Worm (Caenorhabditis elegans) whole organism, L4/young adult: ENCODE data around the gene srsx-8.

Experiments used
- W03F9.2 ChIP-seq: fragments of 150-350 bp; optimal IDR thresholded peaks from 2 replicates; lab custom pipeline; 2014; ENCODE audit warnings: missing biosample characterization, missing genetic modification characterization
- dao-5 ChIP-seq: sonication (generic microtip); optimal IDR thresholded peaks from 2 replicates; lab custom pipeline; 2016; ENCODE audit warnings: missing genotype, missing genetic modification characterization, moderate library complexity, missing compliant biosample characterization
- him-1 ChIP-seq: sonication (generic microtip); optimal IDR thresholded peaks from 2 replicates; lab custom pipeline; 2016; ENCODE audit warnings: missing genotype, missing genetic modification reagents, missing genetic modification characterization, missing compliant biosample characterization

The srsx-8 gene

DNA sequence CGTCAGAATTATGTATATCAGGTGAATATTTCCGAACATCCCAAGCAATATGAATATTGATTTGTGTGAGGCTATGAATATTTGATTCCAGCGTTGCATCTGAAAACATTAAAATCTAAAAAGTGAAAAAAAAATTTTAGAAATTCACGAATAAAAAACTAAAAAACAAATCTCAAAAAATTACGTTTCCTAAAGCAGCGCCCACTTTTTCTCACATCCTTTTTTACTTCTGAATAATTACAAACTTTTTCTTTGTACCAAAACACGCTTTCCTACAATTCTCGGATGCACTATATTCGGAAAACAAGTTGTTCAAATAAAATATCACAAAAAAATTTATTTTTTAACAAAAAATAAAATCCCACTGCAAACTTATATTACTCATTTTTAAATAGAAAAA lies at the start of gene srsx-8:
TSS of gene srsx-8 (minus strand) at position 101 of the 400 bp plus-strand sequence.
- TF ChIP-seq dao-5 (tag; lab: Kevin White, UChicago) (no peak), W03F9.2 (tag; lab: Kevin White, UChicago) (no peak), him-1 (tag; lab: Kevin White, UChicago) (no peak)

DNA sequence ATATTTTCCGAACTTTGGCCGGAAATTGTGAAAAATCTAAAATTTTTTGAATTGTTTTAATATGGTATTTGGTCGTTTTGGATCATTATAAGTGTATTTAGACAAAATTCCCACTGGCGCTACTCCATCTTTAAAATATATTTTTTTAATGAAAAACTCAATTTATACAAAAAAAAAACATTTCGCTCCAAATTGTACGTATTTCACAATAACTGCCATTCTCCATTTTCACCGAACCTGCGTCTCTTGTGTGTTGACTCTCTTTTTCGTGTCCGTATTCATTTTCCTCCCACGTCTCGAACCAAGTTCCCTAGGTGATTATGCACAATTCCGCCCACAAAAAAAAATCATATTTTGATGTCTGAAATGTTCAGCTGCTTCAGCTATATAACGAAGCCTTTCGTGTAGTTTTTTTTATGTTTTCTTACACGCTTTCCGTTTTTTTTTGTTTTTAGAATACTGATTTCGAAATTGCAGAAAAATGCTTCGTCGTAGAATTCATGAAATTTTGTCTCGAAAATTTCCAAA lies 47.7 kb upstream of the srsx-8 start, which contains the start of gene F16B4.2:
TSS of gene F16B4.2 (plus strand) at position 478 of the 528 bp plus-strand sequence.
- TF ChIP-seq him-1 (tag; lab: Kevin White, UChicago) (no peak), dao-5 (tag; lab: Kevin White, UChicago) (no peak)

DNA sequence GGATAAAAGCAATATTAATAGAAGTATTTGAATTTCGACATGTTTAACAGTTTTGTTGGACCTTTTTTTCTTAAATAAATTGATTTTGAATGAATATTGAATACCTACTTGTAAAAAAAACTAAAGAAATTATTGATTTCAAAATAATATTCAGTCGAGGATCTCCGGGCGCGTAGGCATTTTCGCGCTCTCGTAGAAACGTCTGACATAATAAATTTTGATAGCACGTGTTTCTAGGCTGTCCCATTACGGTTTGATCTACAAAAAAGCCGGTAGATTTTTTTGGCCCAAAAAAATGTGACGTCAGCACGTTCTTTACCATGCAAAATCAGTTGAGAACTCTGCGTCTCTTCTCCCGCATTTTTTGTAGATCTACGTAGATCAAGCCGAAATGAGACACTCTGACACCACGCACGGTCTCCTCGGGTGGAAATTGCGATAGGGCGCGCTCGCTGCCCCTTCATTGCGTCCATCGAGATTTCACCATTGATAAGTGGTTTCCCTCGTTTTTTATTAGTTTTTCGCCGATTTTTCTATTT lies 41.7 kb upstream of the srsx-8 start:
- TF ChIP-seq dao-5 (tag; lab: Kevin White, UChicago) = no peak
- TF ChIP-seq W03F9.2 (tag; lab: Kevin White, UChicago) = no peak
- no peak for TF ChIP-seq him-1 (tag; lab: Kevin White, UChicago)

DNA sequence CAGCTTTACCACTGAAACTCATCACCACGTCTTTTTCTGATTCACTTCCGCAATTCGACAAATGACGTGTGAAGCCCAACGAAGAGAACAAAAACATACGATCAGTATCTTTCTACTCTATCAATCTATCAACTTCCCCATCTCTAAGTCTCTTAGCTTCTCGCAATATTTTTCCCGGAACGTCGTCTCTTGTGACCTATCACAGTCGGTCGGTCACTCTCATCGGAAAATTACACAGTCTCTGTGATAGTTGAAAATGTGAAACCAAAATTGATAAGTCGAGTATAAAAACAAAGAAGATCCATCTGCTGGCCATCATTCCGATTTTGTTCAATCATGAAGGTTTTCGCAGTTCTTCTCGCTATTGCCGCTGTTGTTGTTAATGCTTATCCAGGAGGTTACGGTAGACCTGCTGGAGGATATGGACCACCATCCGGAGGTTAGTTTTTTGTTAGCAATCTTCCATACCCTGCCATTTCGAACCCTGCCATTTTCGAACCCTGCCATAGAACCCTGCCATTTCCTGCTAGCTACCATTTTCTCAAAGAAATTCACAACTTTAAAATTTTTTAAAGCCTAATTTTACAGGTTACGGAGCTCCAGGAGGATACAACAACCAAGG lies 41.0 kb upstream of the srsx-8 start, which contains the start of gene F16B4.4:
TSS of gene F16B4.4 (plus strand) at position 221 of the 622 bp plus-strand sequence.
- TF ChIP-seq dao-5 (tag; lab: Kevin White, UChicago) (no peak), W03F9.2 (tag; lab: Kevin White, UChicago) (no peak), him-1 (tag; lab: Kevin White, UChicago) (no peak)

DNA sequence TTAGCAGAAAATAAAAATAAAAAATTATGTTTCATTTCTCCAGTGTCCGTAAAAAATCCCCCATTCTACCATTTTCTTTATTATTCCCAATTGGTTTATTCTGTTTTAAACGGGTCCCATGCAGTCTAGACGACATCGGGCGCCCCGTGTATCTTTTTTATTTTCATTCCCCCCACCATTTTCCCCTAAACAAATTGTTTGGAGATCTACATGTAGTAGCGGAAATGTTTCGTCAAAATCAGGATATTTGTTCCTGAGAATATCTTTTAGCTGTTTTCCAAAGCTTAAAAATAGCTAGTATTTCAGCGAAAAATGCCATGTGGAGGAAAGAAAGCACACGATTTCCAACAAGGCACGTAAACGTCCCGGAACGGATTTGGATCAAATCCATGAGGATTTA lies 35.2 kb upstream of the srsx-8 start, which contains the start of gene F16B4.5:
TSS of gene F16B4.5 (plus strand) at position 301 of the 400 bp plus-strand sequence.
- TF ChIP-seq him-1 (tag; lab: Kevin White, UChicago) (no peak), W03F9.2 (tag; lab: Kevin White, UChicago) (no peak), dao-5 (tag; lab: Kevin White, UChicago) (no peak)

DNA sequence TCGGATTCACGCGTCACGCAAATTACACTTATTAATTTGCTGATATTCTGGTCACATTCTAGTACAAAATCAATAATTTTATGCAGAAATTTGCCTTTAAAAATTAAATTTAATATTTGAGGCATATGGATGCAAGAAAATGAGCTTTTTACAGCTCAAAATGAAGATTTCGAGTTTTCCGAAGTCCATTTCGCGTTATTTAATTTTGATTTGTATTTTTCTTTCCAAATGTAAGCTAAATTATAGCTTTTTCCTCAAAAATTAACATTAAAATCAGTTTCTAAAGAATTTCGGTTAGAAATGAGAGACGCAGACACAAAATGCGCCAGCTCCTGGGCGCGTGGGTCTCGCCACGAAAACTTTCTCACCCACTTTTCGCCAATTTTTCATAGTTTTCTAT lies 34.0 kb upstream of the srsx-8 start, which contains the start of gene F16B4.6:
TSS of gene F16B4.6 (plus strand) at position 301 of the 400 bp plus-strand sequence.
- TF ChIP-seq him-1 (tag; lab: Kevin White, UChicago) = no peak
- no peak for TF ChIP-seq dao-5 (tag; lab: Kevin White, UChicago)
- no peak for TF ChIP-seq W03F9.2 (tag; lab: Kevin White, UChicago)

DNA sequence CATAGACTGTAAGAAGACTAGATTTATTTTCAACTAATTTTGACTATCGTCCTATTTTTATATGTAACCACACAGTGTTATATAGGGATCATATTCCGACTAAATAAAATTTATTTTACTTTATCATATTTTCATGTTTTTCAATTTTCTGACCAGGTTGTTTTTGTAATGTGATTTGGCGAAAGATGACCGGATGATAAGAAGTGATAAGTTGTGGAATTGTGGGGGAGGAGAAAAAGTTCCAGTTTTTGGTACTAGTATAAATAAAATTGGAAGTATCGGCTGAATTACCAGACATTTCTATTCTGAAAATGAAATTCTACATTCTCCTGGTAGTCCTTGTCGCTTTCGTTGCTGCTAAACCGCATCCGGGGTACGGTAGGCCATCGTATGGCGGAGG lies 32.5 kb upstream of the srsx-8 start, which contains the start of gene F16B4.7:
TSS of gene F16B4.7 (plus strand) at position 301 of the 400 bp plus-strand sequence.
- TF ChIP-seq dao-5 (tag; lab: Kevin White, UChicago) (no peak), him-1 (tag; lab: Kevin White, UChicago) (no peak), W03F9.2 (tag; lab: Kevin White, UChicago) (no peak)

DNA sequence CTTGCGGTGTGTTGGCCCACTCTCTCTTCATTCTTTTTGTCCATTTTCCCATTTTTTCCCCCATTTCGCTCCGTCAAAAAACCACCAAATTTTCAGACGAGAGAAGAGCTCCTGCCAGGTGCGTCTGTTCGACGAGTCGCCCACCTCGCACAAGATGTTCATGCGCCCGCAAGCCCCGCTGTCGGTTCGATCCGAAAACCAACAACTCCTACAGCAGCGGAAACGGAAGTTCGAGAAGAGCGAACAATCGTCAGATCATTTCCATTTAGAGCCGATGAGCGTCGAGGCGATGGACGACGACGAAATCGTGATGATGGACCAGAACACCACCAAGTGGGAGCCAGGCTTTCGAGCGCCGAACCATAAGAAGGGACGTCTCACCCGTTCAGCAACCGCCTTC lies 30.3 kb upstream of the srsx-8 start:
- TF ChIP-seq dao-5 (tag; lab: Kevin White, UChicago) (no peak), W03F9.2 (tag; lab: Kevin White, UChicago) (no peak), him-1 (tag; lab: Kevin White, UChicago) (no peak)

DNA sequence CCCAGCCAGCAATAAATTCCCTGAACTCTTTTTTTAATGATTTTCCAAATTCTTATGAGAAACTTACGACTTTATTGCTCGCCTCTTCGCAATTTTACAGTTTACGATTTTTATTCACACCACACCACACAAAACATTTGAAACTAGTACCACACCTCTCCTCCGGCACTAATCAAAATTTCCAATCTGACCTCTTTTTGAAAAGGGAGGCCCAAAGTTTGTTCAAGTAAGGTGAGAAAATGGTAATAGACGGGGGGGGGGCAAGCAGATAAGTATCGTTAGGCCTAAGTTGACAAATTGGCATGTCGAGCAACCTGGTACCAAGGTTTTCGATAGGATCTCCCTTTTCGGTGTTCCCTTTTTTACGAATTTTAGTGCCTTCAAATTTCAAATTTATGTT lies 26.9 kb upstream of the srsx-8 start:
- TF ChIP-seq him-1 (tag; lab: Kevin White, UChicago) = no peak
- no peak for TF ChIP-seq dao-5 (tag; lab: Kevin White, UChicago)
- no peak for TF ChIP-seq W03F9.2 (tag; lab: Kevin White, UChicago)

DNA sequence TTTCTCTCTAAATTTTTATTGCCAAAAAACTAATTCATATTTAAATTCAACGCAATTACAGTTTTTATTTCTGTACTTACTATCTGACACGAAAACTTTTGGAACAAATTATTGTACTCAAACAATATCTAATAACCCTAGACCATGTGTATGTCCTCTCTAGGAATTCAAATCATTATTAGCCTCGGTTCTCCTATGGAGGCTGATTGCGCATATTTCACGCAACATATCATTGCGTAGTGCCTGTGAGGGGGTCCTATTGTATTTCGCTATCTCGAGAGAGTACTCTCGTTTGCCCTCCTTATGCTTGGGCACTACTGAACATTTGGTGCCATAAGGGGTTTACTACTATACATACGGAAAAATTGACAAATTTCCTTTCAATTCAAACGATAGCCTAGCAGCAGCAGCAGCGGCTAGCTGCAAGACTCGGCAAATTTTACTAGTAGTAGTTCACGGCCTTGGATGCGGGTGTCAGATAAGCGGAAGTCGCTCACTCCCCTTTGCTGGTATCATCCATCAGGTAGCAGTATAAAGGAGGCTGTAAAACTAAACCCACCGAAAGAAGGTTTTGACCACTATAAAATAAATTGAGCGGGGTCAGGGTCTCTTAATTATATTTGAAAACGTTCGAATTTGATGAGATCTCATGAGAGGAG lies 25.8 kb upstream of the srsx-8 start:
- no peak for TF ChIP-seq dao-5 (tag; lab: Kevin White, UChicago)
- TF ChIP-seq W03F9.2 (tag; lab: Kevin White, UChicago) = no peak
- TF ChIP-seq him-1 (tag; lab: Kevin White, UChicago) = no peak

DNA sequence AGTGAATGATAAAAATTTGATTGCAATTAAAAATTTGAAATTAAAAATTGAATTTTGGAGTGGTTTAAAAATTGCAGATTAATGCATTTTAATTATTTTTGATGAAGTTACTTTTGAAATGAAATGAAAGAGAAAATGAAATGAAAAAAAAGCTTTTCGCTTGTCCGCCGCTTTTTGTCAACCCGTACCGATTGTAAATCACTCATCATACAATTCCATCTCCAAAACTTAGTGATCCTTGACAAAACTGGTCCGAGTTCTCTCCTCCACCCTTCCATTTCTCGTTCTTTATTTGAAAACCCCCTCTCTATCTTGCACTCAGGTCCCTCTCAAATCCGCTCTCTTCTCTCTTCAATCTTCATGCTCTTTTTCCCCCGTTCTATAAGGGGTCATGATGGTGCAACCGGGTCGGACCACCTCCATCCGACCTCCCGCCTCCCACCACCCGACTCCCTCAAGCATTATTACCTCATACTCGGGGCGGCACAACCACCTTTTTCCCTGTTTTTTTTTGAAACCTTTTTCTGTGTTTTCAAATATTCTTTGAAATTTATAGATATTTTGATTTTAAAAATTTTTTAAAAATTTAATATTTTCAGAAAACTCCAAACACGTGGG lies 24.3 kb upstream of the srsx-8 start:
- no peak for TF ChIP-seq dao-5 (tag; lab: Kevin White, UChicago)
- TF ChIP-seq him-1 (tag; lab: Kevin White, UChicago) = no peak
- TF ChIP-seq W03F9.2 (tag; lab: Kevin White, UChicago) = no peak

DNA sequence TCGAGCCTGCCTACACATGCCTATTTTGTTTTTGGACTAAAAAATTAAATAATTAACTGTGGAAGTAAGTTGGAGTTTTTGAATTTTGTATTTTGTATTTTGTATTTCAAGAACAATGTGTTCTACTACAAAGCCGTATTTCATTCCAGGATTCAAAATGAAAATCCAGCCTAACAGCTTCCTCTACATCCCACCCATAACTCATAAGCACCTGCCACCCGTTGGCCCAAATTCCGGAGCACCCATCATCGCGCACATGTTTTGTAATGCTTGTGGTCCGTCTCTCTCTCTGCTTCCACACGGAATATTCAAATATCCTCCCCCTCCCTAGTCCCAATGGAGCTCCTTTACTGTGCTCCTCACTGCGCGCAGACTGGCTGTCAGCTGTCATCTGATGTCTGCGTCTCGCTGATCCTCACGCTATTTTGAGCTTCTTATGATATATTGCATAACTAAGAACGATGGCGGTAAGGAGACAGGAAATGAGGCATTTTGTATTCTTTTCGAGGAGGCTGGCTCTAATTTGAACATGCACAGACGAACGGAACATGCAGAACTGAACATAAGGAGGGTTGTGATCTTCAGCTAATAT lies 22.7 kb upstream of the srsx-8 start:
- TF ChIP-seq dao-5 (tag; lab: Kevin White, UChicago) = no peak
- no peak for TF ChIP-seq W03F9.2 (tag; lab: Kevin White, UChicago)
- no peak for TF ChIP-seq him-1 (tag; lab: Kevin White, UChicago)
